Worm (Caenorhabditis elegans): ENCODE measurements around the gene srz-31.

- no peak for TF ChIP-seq C06A6.2 (GFP tag; conservative IDR thresholded peaks at IDR 0.05)
- TF ChIP-seq cebp-2 (GFP tag; IDR thresholded peaks at IDR 0.05): no peak
- no peak for TF ChIP-seq dpl-1 (GFP tag; optimal IDR thresholded peaks at IDR 0.05)
- TF ChIP-seq akir-1 (GFP tag; optimal IDR thresholded peaks at IDR 0.05): no peak
- TF ChIP-seq aptf-3 (GFP tag; IDR thresholded peaks at IDR 0.05): no peak
- no peak for TF ChIP-seq unc-62 (GFP tag; optimal IDR thresholded peaks at IDR 0.05)
- no peak for TF ChIP-seq lin-54 (GFP tag; optimal IDR thresholded peaks at IDR 0.05)
- TF ChIP-seq zim-3 (tag; optimal IDR thresholded peaks at IDR 0.05): no peak
These were observed 5.4 kb upstream of the srz-31 start, which contains the start of gene srz-59 for ce11 chrIV:14131770-14132169.

Data from whole organism, young adult.